Worm (Caenorhabditis elegans) whole organism, midembryonic: ENCODE data around the gene otpl-5.

ENCODE experiments used
- T22C8.4 ChIP-seq: fragments of 200-800 bp; sonication (Bioruptor generic); IDR thresholded peaks from 2 replicates; pipeline ENCODE4 v1.3.6; 2022; ENCODE audit warnings: missing genetic modification characterization, missing compliant biosample characterization
- cog-1 ChIP-seq: sonication (generic microtip); optimal IDR thresholded peaks from 2 replicates; lab custom pipeline; 2016; ENCODE audit warnings: missing genetic modification characterization, missing compliant biosample characterization
- flt-1 ChIP-seq: fragments of 200-800 bp; sonication (Bioruptor generic); IDR thresholded peaks from 2 replicates; pipeline ENCODE4 v1.3.6; 2022; ENCODE audit warnings: missing genetic modification characterization, missing compliant biosample characterization
- klf-2 ChIP-seq: fragments of 200-800 bp; sonication (Bioruptor generic); conservative IDR thresholded peaks from 2 replicates; pipeline ENCODE4 v1.3.6; 2022; ENCODE audit warnings: missing genetic modification reagents, missing genetic modification characterization, missing compliant biosample characterization
- med-1 ChIP-seq: sonication (generic microtip); optimal IDR thresholded peaks from 2 replicates; lab custom pipeline; 2017; ENCODE audit warnings: missing genetic modification characterization, mild to moderate bottlenecking, missing compliant biosample characterization, antibody characterized with exemption, missing genetic modification reagents; ENCODE audit not compliant: insufficient read depth
- ref-1 ChIP-seq: fragments of 200-800 bp; sonication (Bioruptor generic); conservative IDR thresholded peaks from 2 replicates; pipeline ENCODE4 v1.3.6; 2022; ENCODE audit warnings: missing genetic modification reagents, missing genetic modification characterization, missing compliant biosample characterization
- tab-1 ChIP-seq: fragments of 200-800 bp; sonication (Bioruptor generic); IDR thresholded peaks from 2 replicates; pipeline ENCODE4 v1.3.6; 2022; ENCODE audit warnings: missing genetic modification characterization, missing compliant biosample characterization

ce11 chrV:8533916-8534315, 4.6 kb downstream of the otpl-5 start:
- TF ChIP-seq ref-1 (GFP tag; lab: Robert Waterston, UW) (no peak), cog-1 (tag; lab: Kevin White, UChicago) (no peak), med-1 (GFP tag; lab: Kevin White, UChicago) (no peak), T22C8.4 (GFP tag; lab: Robert Waterston, UW) (no peak), flt-1 (GFP tag; lab: Robert Waterston, UW) (no peak), tab-1 (GFP tag; lab: Robert Waterston, UW) (no peak), klf-2 (GFP tag; lab: Robert Waterston, UW) (no peak)
